Fruit fly (Drosophila melanogaster) whole organism, wandering third instar larva: ENCODE measurements around the gene Cont.
A peak's percentile ranks its signal among the peaks of the same experiment; 100 is the strongest.

ENCODE experiments used
- Abd-B ChIP-seq: fragments of >200 bp; optimal IDR thresholded peaks from 2 replicates; lab custom pipeline; 2017; ENCODE audit warnings: missing biosample characterization, missing genetic modification characterization
- CG32264 ChIP-seq: fragments of 200-800 bp; sonication (Bioruptor generic); optimal IDR thresholded peaks from 2 replicates; lab custom pipeline; 2016; ENCODE audit warnings: missing biosample characterization, missing genetic modification characterization
- CG9705 ChIP-seq: fragments of 200-800 bp; sonication (Bioruptor generic); optimal IDR thresholded peaks from 2 replicates; lab custom pipeline; 2018; ENCODE audit warnings: missing biosample characterization, mild to moderate bottlenecking, missing genetic modification characterization
- CrebA ChIP-seq: fragments of 200-800 bp; sonication (Bioruptor generic); optimal IDR thresholded peaks from 2 replicates; lab custom pipeline; 2016; ENCODE audit warnings: missing biosample characterization, mild to moderate bottlenecking, missing genetic modification characterization, borderline replicate concordance
- Dfd ChIP-seq: fragments of >200 bp; optimal IDR thresholded peaks from 2 replicates; lab custom pipeline; 2017; ENCODE audit warnings: missing biosample characterization, missing genetic modification characterization
- Dif ChIP-seq: fragments of 200-275, 200-300 bp; sonication (Bioruptor generic); optimal IDR thresholded peaks from 2 replicates; lab custom pipeline; 2018; ENCODE audit warnings: missing biosample characterization, missing genetic modification characterization; ENCODE audit not compliant: partially characterized antibody
- GATAd ChIP-seq: sonication (Bioruptor generic); optimal IDR thresholded peaks from 2 replicates; lab custom pipeline; 2016; ENCODE audit warnings: missing biosample characterization, missing genetic modification characterization
- HLH106 ChIP-seq: fragments of 200-800 bp; optimal IDR thresholded peaks from 3 replicates; lab custom pipeline; 2019; ENCODE audit warnings: missing biosample characterization, mild to moderate bottlenecking, missing genetic modification characterization, moderate library complexity
- Hnf4 ChIP-seq: fragments of 200-800 bp; sonication (Bioruptor generic); optimal IDR thresholded peaks from 2 replicates; lab custom pipeline; 2016; ENCODE audit warnings: missing biosample characterization, mild to moderate bottlenecking, missing genetic modification characterization
- Hr78 ChIP-seq: fragments of >200 bp; optimal IDR thresholded peaks from 2 replicates; lab custom pipeline; 2017; ENCODE audit warnings: missing biosample characterization, missing genetic modification characterization
- Hr83 ChIP-seq: fragments of 200-300 bp; sonication (Bioruptor generic); optimal IDR thresholded peaks from 2 replicates; lab custom pipeline; 2016; ENCODE audit warnings: missing biosample characterization, mild to moderate bottlenecking, missing genetic modification characterization, moderate library complexity; ENCODE audit not compliant: poor library complexity, severe bottlenecking
- Jra ChIP-seq: sonication (Bioruptor generic); optimal IDR thresholded peaks from 2 replicates; lab custom pipeline; 2016; ENCODE audit warnings: missing biosample characterization, missing genetic modification characterization
- Mio ChIP-seq: sonication (Bioruptor generic); optimal IDR thresholded peaks from 2 replicates; lab custom pipeline; 2016; ENCODE audit warnings: missing biosample characterization, missing genetic modification characterization
- Myc ChIP-seq: fragments of >200 bp; optimal IDR thresholded peaks from 2 replicates; lab custom pipeline; 2017
- N ChIP-seq: fragments of >200 bp; optimal IDR thresholded peaks from 2 replicates; lab custom pipeline; 2018; ENCODE audit warnings: missing biosample characterization, missing external identifiers, missing genetic modification characterization
- OdsH ChIP-seq: fragments of 200-800 bp; sonication (Bioruptor generic); optimal IDR thresholded peaks from 2 replicates; lab custom pipeline; 2016; ENCODE audit warnings: missing biosample characterization, mild to moderate bottlenecking, missing genetic modification characterization
- Rel ChIP-seq, 2 experiments: fragments of 200-800 bp; sonication (Bioruptor generic) in 1 of 2; optimal IDR thresholded peaks; 2 replicates in 1 of 2; 3 replicates in 1 of 2; lab custom pipeline; 2016 to 2019; ENCODE audit warnings: mild to moderate bottlenecking in 2 of 2, missing biosample characterization in 2 of 2, missing genetic modification characterization in 2 of 2, moderate library complexity in 1 of 2
- Sp1 ChIP-seq: fragments of 200-800 bp; sonication (Bioruptor generic); optimal IDR thresholded peaks from 3 replicates; lab custom pipeline; 2019; ENCODE audit warnings: missing biosample characterization, mild to moderate bottlenecking, missing genetic modification characterization, moderate library complexity
- Vsx2 ChIP-seq: fragments of 200-300, 225-300 bp; sonication (Bioruptor generic); optimal IDR thresholded peaks from 2 replicates; lab custom pipeline; 2018; ENCODE audit warnings: missing biosample characterization, missing genetic modification characterization; ENCODE audit not compliant: partially characterized antibody
- br ChIP-seq: fragments of 200-800 bp; sonication (Bioruptor generic); optimal IDR thresholded peaks from 2 replicates; lab custom pipeline; 2016; ENCODE audit warnings: missing biosample characterization, missing genetic modification characterization
- brk ChIP-seq: fragments of 200-800 bp; sonication (Bioruptor generic); optimal IDR thresholded peaks from 2 replicates; lab custom pipeline; 2016; ENCODE audit warnings: missing biosample characterization, mild to moderate bottlenecking, missing genetic modification characterization
- dl ChIP-seq, 2 experiments: fragments of 175-275, 200-275 bp in 1 of 2; fragments of 200-275 bp in 1 of 2; sonication (Bioruptor generic); optimal IDR thresholded peaks; lab custom pipeline; 2018; ENCODE audit warnings: mild to moderate bottlenecking in 2 of 2, missing biosample characterization in 2 of 2, missing genetic modification characterization in 2 of 2, moderate library complexity in 2 of 2; ENCODE audit not compliant: partially characterized antibody in 2 of 2, insufficient read depth in 1 of 2
- dmrt93B ChIP-seq: fragments of 200-800 bp; sonication (Bioruptor generic); optimal IDR thresholded peaks from 2 replicates; lab custom pipeline; 2018; ENCODE audit warnings: missing biosample characterization, mild to moderate bottlenecking, missing genetic modification characterization
- dsf ChIP-seq: sonication (Bioruptor generic); optimal IDR thresholded peaks from 2 replicates; lab custom pipeline; 2016; ENCODE audit warnings: missing biosample characterization, missing genetic modification characterization, borderline replicate concordance
- ey ChIP-seq: fragments of 200-800 bp; sonication (Bioruptor generic); optimal IDR thresholded peaks from 2 replicates; lab custom pipeline; 2016; ENCODE audit warnings: missing biosample characterization, missing genetic modification characterization
- foxo ChIP-seq, 2 experiments: fragments of 200-800 bp; sonication (Bioruptor generic); optimal IDR thresholded peaks; 2 replicates in 1 of 2; 3 replicates in 1 of 2; lab custom pipeline; 2016 to 2017; ENCODE audit warnings: missing biosample characterization in 2 of 2, missing genetic modification characterization in 2 of 2
- fru ChIP-seq: fragments of 200-800 bp; sonication (Bioruptor generic); optimal IDR thresholded peaks from 3 replicates; lab custom pipeline; 2016; ENCODE audit warnings: missing biosample characterization, mild to moderate bottlenecking, missing genetic modification characterization
- h ChIP-seq: fragments of 200-800 bp; sonication (Bioruptor generic); optimal IDR thresholded peaks from 3 replicates; lab custom pipeline; 2016; ENCODE audit warnings: missing biosample characterization, mild to moderate bottlenecking, missing genetic modification characterization
- jim ChIP-seq: fragments of 175-275, 200-325 bp; sonication (Bioruptor generic); optimal IDR thresholded peaks from 2 replicates; lab custom pipeline; 2016; ENCODE audit warnings: missing biosample characterization, mild to moderate bottlenecking, missing genetic modification characterization
- lola ChIP-seq: fragments of >200 bp; optimal IDR thresholded peaks from 2 replicates; lab custom pipeline; 2017; ENCODE audit warnings: missing biosample characterization, missing genetic modification characterization
- pan ChIP-seq: fragments of >200 bp; optimal IDR thresholded peaks from 2 replicates; lab custom pipeline; 2017
- psq ChIP-seq: fragments of 200-800 bp; sonication (Bioruptor generic); optimal IDR thresholded peaks from 3 replicates; lab custom pipeline; 2017; ENCODE audit warnings: missing biosample characterization, mild to moderate bottlenecking, missing genetic modification characterization, moderate library complexity
- rgr ChIP-seq: fragments of 200-800 bp; sonication (Bioruptor generic); optimal IDR thresholded peaks from 3 replicates; lab custom pipeline; 2016; ENCODE audit warnings: missing biosample characterization, mild to moderate bottlenecking, missing genetic modification characterization
- sage ChIP-seq: fragments of 200-800 bp; sonication (Bioruptor generic); optimal IDR thresholded peaks from 2 replicates; lab custom pipeline; 2016; ENCODE audit warnings: missing biosample characterization, mild to moderate bottlenecking, missing genetic modification characterization
- sv ChIP-seq: fragments of 200-800 bp; sonication (Bioruptor generic); optimal IDR thresholded peaks from 3 replicates; lab custom pipeline; 2016; ENCODE audit warnings: missing biosample characterization, missing genetic modification characterization
- tai ChIP-seq: sonication (Bioruptor generic); optimal IDR thresholded peaks from 2 replicates; lab custom pipeline; 2016; ENCODE audit warnings: missing biosample characterization, missing genetic modification characterization
- usp ChIP-seq: fragments of >200 bp; optimal IDR thresholded peaks from 2 replicates; lab custom pipeline; 2017; ENCODE audit warnings: missing biosample characterization, missing genetic modification characterization
- woc ChIP-seq: sonication (Bioruptor generic); optimal IDR thresholded peaks from 2 replicates; lab custom pipeline; 2016; ENCODE audit warnings: missing biosample characterization, mild to moderate bottlenecking, missing genetic modification characterization

The Cont gene

dm6 chr3R:4387490-4387889 lies 6.4 kb downstream of the Cont start, which contains the start of gene tub:
TSS of gene tub (plus strand) at chr3R:4387742.
- no peak for TF ChIP-seq Abd-B
- peak; percentile 41 for TF ChIP-seq Sp1 (GFP tag; lab: Kevin White, UChicago)
- TF ChIP-seq Hnf4 (GFP tag; lab: Kevin White, UChicago), result peak; percentile 51
- TF ChIP-seq usp (GFP tag; lab: Kevin White, UChicago), result no peak
- TF ChIP-seq brk (GFP tag; lab: Kevin White, UChicago), result no peak
- TF ChIP-seq HLH106 (tag; lab: Kevin White, UChicago), result peak; percentile 59
- TF ChIP-seq Dfd (GFP tag; lab: Kevin White, UChicago), result no peak
- TF ChIP-seq Hr83, result peak; percentile 7
- TF ChIP-seq lola (GFP tag; lab: Kevin White, UChicago), result no peak
- no peak for TF ChIP-seq dl (GFP tag; optimal IDR thresholded peaks at IDR 0.05; lab: Kevin White, UChicago; ENCODE audit: insufficient read depth in 1 of 2, partially characterized antibody in 2 of 2)
- TF ChIP-seq fru (GFP tag; lab: Kevin White, UChicago), result no peak
- TF ChIP-seq Myc (lab: Kevin White, UChicago), result peak; percentile 25
- TF ChIP-seq rgr (GFP tag; lab: Kevin White, UChicago), result peak; percentile 35
- peak in 1 of 2 experiments; percentile 44 for TF ChIP-seq foxo (GFP tag; optimal IDR thresholded peaks at IDR 0.05; lab: Kevin White, UChicago)
- no peak for TF ChIP-seq woc (GFP tag; lab: Kevin White, UChicago)
- no peak for TF ChIP-seq Rel (GFP tag; optimal IDR thresholded peaks at IDR 0.05; lab: Kevin White, UChicago)
- peak; percentile 90 for TF ChIP-seq Rel (tag; optimal IDR thresholded peaks at IDR 0.05; lab: Kevin White, UChicago)
- no peak for TF ChIP-seq dsf (GFP tag; lab: Kevin White, UChicago)
- no peak for TF ChIP-seq pan
- peak; percentile 23 for TF ChIP-seq psq
- TF ChIP-seq sage (GFP tag; lab: Kevin White, UChicago), result no peak

- TF ChIP-seq Myc (lab: Kevin White, UChicago) (peak; percentile 67), Jra (GFP tag; lab: Kevin White, UChicago) (no peak), dmrt93B (no peak), Hr83 (peak; percentile 63), Rel (GFP tag; optimal IDR thresholded peaks at IDR 0.05; lab: Kevin White, UChicago) (no peak), Rel (tag; optimal IDR thresholded peaks at IDR 0.05; lab: Kevin White, UChicago) (peak; percentile 21)
These were observed 9.0 kb downstream of the Cont start, which contains the start of gene CG14646 for dm6 chr3R:4390133-4390532. TSS of gene CG14646 (plus strand) at chr3R:4390366.

- TF ChIP-seq sage (GFP tag; lab: Kevin White, UChicago), result no peak
- TF ChIP-seq jim (GFP tag; lab: Kevin White, UChicago), result no peak
- no peak for TF ChIP-seq dmrt93B
- TF ChIP-seq Hr78, result no peak
- no peak for TF ChIP-seq ey (GFP tag; lab: Kevin White, UChicago)
- peak; percentile 45 for TF ChIP-seq br (GFP tag; lab: Kevin White, UChicago)
- no peak for TF ChIP-seq CrebA (GFP tag; lab: Kevin White, UChicago)
- TF ChIP-seq woc (GFP tag; lab: Kevin White, UChicago), result no peak
- TF ChIP-seq psq, result peak; percentile 8
- TF ChIP-seq sv (GFP tag; lab: Kevin White, UChicago), result no peak
- TF ChIP-seq foxo (GFP tag; optimal IDR thresholded peaks at IDR 0.05; lab: Kevin White, UChicago), result no peak
- no peak for TF ChIP-seq HLH106 (tag; lab: Kevin White, UChicago)
- TF ChIP-seq N (GFP tag; lab: Kevin White, UChicago), result no peak
- no peak for TF ChIP-seq pan
- no peak for TF ChIP-seq CG9705 (GFP tag; lab: Kevin White, UChicago)
- TF ChIP-seq Hnf4 (GFP tag; lab: Kevin White, UChicago), result peak; percentile 17
- no peak for TF ChIP-seq tai (GFP tag; lab: Kevin White, UChicago)
- no peak for TF ChIP-seq Vsx2
- TF ChIP-seq fru (GFP tag; lab: Kevin White, UChicago), result no peak
- peak; percentile 5 for TF ChIP-seq rgr (GFP tag; lab: Kevin White, UChicago)
- TF ChIP-seq CG32264 (GFP tag; lab: Kevin White, UChicago), result no peak
- TF ChIP-seq Abd-B, result no peak
- no peak for TF ChIP-seq Dfd (GFP tag; lab: Kevin White, UChicago)
- no peak for TF ChIP-seq GATAd (GFP tag; lab: Kevin White, UChicago)
- no peak for TF ChIP-seq Mio (GFP tag; lab: Kevin White, UChicago)
- no peak for TF ChIP-seq brk (GFP tag; lab: Kevin White, UChicago)
- TF ChIP-seq dsf (GFP tag; lab: Kevin White, UChicago), result no peak
- peak; percentile 73 for TF ChIP-seq Hr83
- TF ChIP-seq Rel (GFP tag; optimal IDR thresholded peaks at IDR 0.05; lab: Kevin White, UChicago), result no peak
- TF ChIP-seq Rel (tag; optimal IDR thresholded peaks at IDR 0.05; lab: Kevin White, UChicago), result peak; percentile 53
- TF ChIP-seq Jra (GFP tag; lab: Kevin White, UChicago), result no peak
- no peak for TF ChIP-seq Myc (lab: Kevin White, UChicago)
- TF ChIP-seq h (GFP tag; lab: Kevin White, UChicago), result peak; percentile 53
- TF ChIP-seq Sp1 (GFP tag; lab: Kevin White, UChicago), result peak; percentile 11
- no peak for TF ChIP-seq OdsH (GFP tag; lab: Kevin White, UChicago)
- TF ChIP-seq lola (GFP tag; lab: Kevin White, UChicago), result no peak
- peak; percentile 80 for TF ChIP-seq Dif (GFP tag; lab: Kevin White, UChicago)
- peak; percentile 37 to 72 for TF ChIP-seq dl (GFP tag; optimal IDR thresholded peaks at IDR 0.05; lab: Kevin White, UChicago; ENCODE audit: insufficient read depth in 1 of 2, partially characterized antibody in 2 of 2)
- no peak for TF ChIP-seq usp (GFP tag; lab: Kevin White, UChicago)
These were observed 13.0 kb downstream of the Cont start, which contains the start of gene CG34112 for dm6 chr3R:4394117-4394516. TSS of gene CG34112 (minus strand) at chr3R:4394259.
